Fruit fly (Drosophila melanogaster) whole organism, embryonic: Measurements from ENCODE around the gene CG1824.

Experiments
- Asciz ChIP-seq: fragments of 200-800 bp; sonication (Bioruptor generic); optimal IDR thresholded peaks from 2 replicates; lab custom pipeline; 2017; ENCODE audit warnings: missing biosample characterization, mild to moderate bottlenecking, missing genetic modification characterization, missing genetic modification reagents
- Bgb ChIP-seq: fragments of 200-800 bp; sonication (Bioruptor generic); IDR thresholded peaks from 2 replicates; pipeline ENCODE4 v1.3.6; 2022; ENCODE audit warnings: missing biosample characterization, missing genetic modification characterization; ENCODE audit not compliant: partially characterized antibody
- CG10209 ChIP-seq: fragments of 200-800 bp; sonication (Bioruptor generic); optimal IDR thresholded peaks from 3 replicates; lab custom pipeline; 2017; ENCODE audit warnings: missing biosample characterization, mild to moderate bottlenecking, missing genetic modification characterization, missing genetic modification reagents
- CG10267 ChIP-seq: fragments of 200-800 bp; sonication (Bioruptor generic); optimal IDR thresholded peaks from 2 replicates; lab custom pipeline; 2018; ENCODE audit warnings: missing biosample characterization, mild to moderate bottlenecking, missing genetic modification characterization, moderate library complexity
- CG11695 ChIP-seq: fragments of 200-800 bp; sonication (Bioruptor generic); IDR thresholded peaks from 3 replicates; pipeline ENCODE4 v1.3.6; 2022; ENCODE audit warnings: missing biosample characterization, missing genetic modification characterization
- CG13624 ChIP-seq: fragments of 200-800 bp; sonication (Bioruptor generic); optimal IDR thresholded peaks from 2 replicates; lab custom pipeline; 2016; ENCODE audit warnings: missing biosample characterization, missing genetic modification characterization
- CG15269 ChIP-seq: fragments of 200-800 bp; sonication (Bioruptor generic); optimal IDR thresholded peaks from 2 replicates; lab custom pipeline; 2018; ENCODE audit warnings: missing biosample characterization, mild to moderate bottlenecking, missing genetic modification characterization, moderate library complexity
- CG1647 ChIP-seq: fragments of 200-800 bp; sonication (Bioruptor generic); optimal IDR thresholded peaks from 3 replicates; lab custom pipeline; 2016; ENCODE audit warnings: missing biosample characterization, missing genetic modification characterization
- CG1832 ChIP-seq: fragments of 200-800 bp; sonication (Bioruptor generic); optimal IDR thresholded peaks from 2 replicates; lab custom pipeline; 2017; ENCODE audit warnings: missing biosample characterization, mild to moderate bottlenecking, missing genetic modification characterization, inconsistent platforms
- CG18476 ChIP-seq: fragments of 200-800 bp; sonication (Bioruptor generic); optimal IDR thresholded peaks from 2 replicates; lab custom pipeline; 2016; ENCODE audit warnings: missing biosample characterization, mild to moderate bottlenecking, missing genetic modification characterization
- CG2199 ChIP-seq: fragments of 200-800 bp; sonication (Bioruptor generic); IDR thresholded peaks from 3 replicates; pipeline ENCODE4 v1.3.6; 2022; ENCODE audit warnings: missing biosample characterization, missing genetic modification characterization
- CG3407 ChIP-seq: fragments of 200-800 bp; sonication (Bioruptor generic); optimal IDR thresholded peaks from 2 replicates; lab custom pipeline; 2018; ENCODE audit warnings: missing biosample characterization, mild to moderate bottlenecking, missing genetic modification characterization
- CG34422 ChIP-seq: fragments of 200-800 bp; sonication (Bioruptor generic); IDR thresholded peaks from 3 replicates; pipeline ENCODE4 v1.3.6; 2022; ENCODE audit warnings: missing biosample characterization, missing genetic modification characterization
- CG4820 ChIP-seq: fragments of 200-800 bp; sonication (Bioruptor generic); optimal IDR thresholded peaks from 3 replicates; lab custom pipeline; 2016; ENCODE audit warnings: missing biosample characterization, missing genetic modification characterization
- CG7372 ChIP-seq: fragments of 200-800 bp; sonication (Bioruptor generic); IDR thresholded peaks from 2 replicates; pipeline ENCODE4 v1.3.6; 2022; ENCODE audit warnings: missing biosample characterization, missing genetic modification characterization
- CG8089 ChIP-seq: fragments of 200-800 bp; sonication (Bioruptor generic); optimal IDR thresholded peaks from 3 replicates; lab custom pipeline; 2016; ENCODE audit warnings: missing biosample characterization, missing genetic modification characterization
- CG8359 ChIP-seq: fragments of 200-800 bp; sonication (Bioruptor generic); optimal IDR thresholded peaks from 2 replicates; lab custom pipeline; 2017; ENCODE audit warnings: missing biosample characterization, mild to moderate bottlenecking, missing genetic modification characterization, borderline replicate concordance
- CG9437 ChIP-seq: fragments of 200-800 bp; sonication (Bioruptor generic); optimal IDR thresholded peaks from 2 replicates; lab custom pipeline; 2018; ENCODE audit warnings: missing biosample characterization, mild to moderate bottlenecking, missing genetic modification characterization
- CG9817 ChIP-seq: fragments of 200-800 bp; sonication (Bioruptor generic); optimal IDR thresholded peaks from 2 replicates; lab custom pipeline; 2018; ENCODE audit warnings: missing biosample characterization, mild to moderate bottlenecking, missing genetic modification characterization, moderate library complexity
- CHES-1-like ChIP-seq: fragments of 200-800 bp; sonication (Bioruptor generic); optimal IDR thresholded peaks from 2 replicates; lab custom pipeline; 2016; ENCODE audit warnings: missing biosample characterization, missing genetic modification characterization
- D ChIP-seq, 2 experiments: fragments of 200-800 bp in 1 of 2; fragments of >200 bp in 1 of 2; sonication (Bioruptor generic) in 1 of 2; optimal IDR thresholded peaks; 2 replicates in 1 of 2; 3 replicates in 1 of 2; lab custom pipeline; 2017; ENCODE audit warnings: mild to moderate bottlenecking in 1 of 2, missing biosample characterization in 1 of 2, missing genetic modification characterization in 1 of 2, missing genetic modification reagents in 1 of 2
- Dad ChIP-seq: fragments of 200-800 bp; sonication (Bioruptor generic); optimal IDR thresholded peaks from 3 replicates; lab custom pipeline; 2016; ENCODE audit warnings: missing biosample characterization, missing genetic modification characterization
- Dip3 ChIP-seq: fragments of 200-800 bp; sonication (Bioruptor generic); optimal IDR thresholded peaks from 3 replicates; lab custom pipeline; 2016; ENCODE audit warnings: missing biosample characterization, missing genetic modification characterization
- Dll ChIP-seq: fragments of 200-800 bp; sonication (Bioruptor generic); IDR thresholded peaks from 4 replicates; pipeline ENCODE4 v1.3.6; 2022; ENCODE audit warnings: missing biosample characterization, missing genetic modification characterization; ENCODE audit not compliant: partially characterized antibody
- Elba2 ChIP-seq: fragments of 200-800 bp; sonication (Bioruptor generic); optimal IDR thresholded peaks from 3 replicates; lab custom pipeline; 2016; ENCODE audit warnings: missing biosample characterization, missing genetic modification characterization
- H2.0 ChIP-seq: fragments of 200-800 bp; sonication (Bioruptor generic); IDR thresholded peaks from 2 replicates; pipeline ENCODE4 v1.3.6; 2022; ENCODE audit warnings: missing biosample characterization, missing genetic modification characterization
- Hr78 ChIP-seq, 2 experiments: fragments of 200-800 bp in 1 of 2; fragments of >200 bp in 1 of 2; sonication (Bioruptor generic) in 1 of 2; optimal IDR thresholded peaks; 2 replicates each; lab custom pipeline; 2017 to 2019; ENCODE audit warnings: missing biosample characterization in 2 of 2, missing genetic modification characterization in 2 of 2, mild to moderate bottlenecking in 1 of 2, moderate library complexity in 1 of 2
- Neu2 ChIP-seq: fragments of 200-800 bp; sonication (Bioruptor generic); optimal IDR thresholded peaks from 3 replicates; lab custom pipeline; 2016; ENCODE audit warnings: missing biosample characterization, missing genetic modification characterization, borderline replicate concordance
- Taf1 ChIP-seq: fragments of 200-800 bp; sonication (Bioruptor generic); IDR thresholded peaks from 2 replicates; pipeline ENCODE4 v1.3.6; 2022; ENCODE audit warnings: missing biosample characterization, missing genetic modification characterization
- Tbp ChIP-seq: fragments of >200 bp; optimal IDR thresholded peaks from 2 replicates; lab custom pipeline; 2018; ENCODE audit warnings: missing biosample characterization, missing genetic modification characterization
- Xrp1 ChIP-seq: fragments of 200-800 bp; sonication (Bioruptor generic); IDR thresholded peaks from 2 replicates; pipeline ENCODE4 v1.3.6; 2022; ENCODE audit warnings: missing biosample characterization, missing genetic modification characterization
- bigmax ChIP-seq: fragments of 200-800 bp; sonication (Bioruptor generic); optimal IDR thresholded peaks from 2 replicates; lab custom pipeline; 2018; ENCODE audit warnings: missing biosample characterization, mild to moderate bottlenecking, missing genetic modification characterization
- cato ChIP-seq: fragments of 200-800 bp; sonication (Bioruptor generic); optimal IDR thresholded peaks from 2 replicates; lab custom pipeline; 2016; ENCODE audit warnings: missing biosample characterization, missing genetic modification characterization, borderline replicate concordance
- disco-r ChIP-seq: fragments of 200-800 bp; sonication (Bioruptor generic); optimal IDR thresholded peaks from 2 replicates; lab custom pipeline; 2016; ENCODE audit warnings: missing biosample characterization, missing genetic modification characterization
- fd102C ChIP-seq: fragments of 200-800 bp; sonication (Bioruptor generic); optimal IDR thresholded peaks from 2 replicates; lab custom pipeline; 2018; ENCODE audit warnings: missing biosample characterization, mild to moderate bottlenecking, missing genetic modification characterization, moderate library complexity
- fd3F ChIP-seq: fragments of 200-800 bp; sonication (Bioruptor generic); optimal IDR thresholded peaks from 2 replicates; lab custom pipeline; 2018; ENCODE audit warnings: missing biosample characterization, mild to moderate bottlenecking, missing genetic modification characterization, moderate library complexity
- fd96Cb ChIP-seq: fragments of 200-800 bp; sonication (Bioruptor generic); optimal IDR thresholded peaks from 2 replicates; lab custom pipeline; 2018; ENCODE audit warnings: missing biosample characterization, mild to moderate bottlenecking, missing genetic modification characterization, moderate library complexity
- jigr1 ChIP-seq: fragments of 200-800 bp; sonication (Bioruptor generic); IDR thresholded peaks from 3 replicates; pipeline ENCODE4 v1.3.6; 2022; ENCODE audit warnings: missing biosample characterization, missing genetic modification characterization
- jumu ChIP-seq: fragments of 200-800 bp; sonication (Bioruptor generic); optimal IDR thresholded peaks from 3 replicates; lab custom pipeline; 2016; ENCODE audit warnings: missing biosample characterization, missing genetic modification characterization
- lov ChIP-seq, 2 experiments: fragments of 200-800 bp in 1 of 2; fragments of >200 bp in 1 of 2; sonication (Bioruptor generic) in 1 of 2; IDR thresholded peaks in 1 of 2; optimal IDR thresholded peaks in 1 of 2; 2 replicates in 1 of 2; 3 replicates in 1 of 2; pipeline versions ENCODE4 v1.3.6 to Lab custom; 2017 to 2022; ENCODE audit warnings: missing biosample characterization in 1 of 2, missing genetic modification characterization in 1 of 2
- mirr ChIP-seq: fragments of 200-800 bp; sonication (Bioruptor generic); optimal IDR thresholded peaks from 3 replicates; lab custom pipeline; 2018; ENCODE audit warnings: missing biosample characterization, mild to moderate bottlenecking, missing genetic modification characterization
- oc ChIP-seq: fragments of 200-800 bp; sonication (Bioruptor generic); optimal IDR thresholded peaks from 2 replicates; lab custom pipeline; 2018; ENCODE audit warnings: missing biosample characterization, mild to moderate bottlenecking, missing genetic modification characterization, moderate library complexity
- pfk ChIP-seq: fragments of 200-800 bp; sonication (Bioruptor generic); optimal IDR thresholded peaks from 2 replicates; lab custom pipeline; 2018; ENCODE audit warnings: missing biosample characterization, mild to moderate bottlenecking, missing genetic modification characterization, moderate library complexity
- row ChIP-seq: fragments of 200-800 bp; sonication (Bioruptor generic); IDR thresholded peaks from 3 replicates; pipeline ENCODE4 v1.3.6; 2022; ENCODE audit warnings: missing biosample characterization, missing genetic modification characterization
- slou ChIP-seq: fragments of 200-800 bp; sonication (Bioruptor generic); optimal IDR thresholded peaks from 3 replicates; lab custom pipeline; 2016; ENCODE audit warnings: missing biosample characterization, missing genetic modification characterization
- sr ChIP-seq: fragments of 200-800 bp; sonication (Bioruptor generic); IDR thresholded peaks from 3 replicates; pipeline ENCODE4 v1.3.6; 2022; ENCODE audit warnings: missing biosample characterization, missing genetic modification characterization
- trem ChIP-seq: fragments of 200-800 bp; optimal IDR thresholded peaks from 3 replicates; lab custom pipeline; 2019; ENCODE audit warnings: missing biosample characterization, mild to moderate bottlenecking, missing genetic modification characterization, moderate library complexity
- wor ChIP-seq: fragments of 200-800 bp; sonication (Bioruptor generic); IDR thresholded peaks from 2 replicates; pipeline ENCODE4 v1.3.6; 2022; ENCODE audit warnings: missing biosample characterization, missing genetic modification characterization
- zen ChIP-seq: fragments of 200-800 bp; sonication (Bioruptor generic); optimal IDR thresholded peaks from 3 replicates; lab custom pipeline; 2018; ENCODE audit warnings: missing biosample characterization, mild to moderate bottlenecking, missing genetic modification characterization, moderate library complexity

CG1824 gene

dm6 chrX:12567663-12568062 is 27.8 kb downstream of the CG1824 start (continued):
- no peak for TF ChIP-seq jumu (GFP tag; lab: Kevin White, UChicago)
- TF ChIP-seq D (optimal IDR thresholded peaks at IDR 0.05; lab: Kevin White, UChicago): no peak
- peak; percentile 62 for TF ChIP-seq D (GFP tag; optimal IDR thresholded peaks at IDR 0.05; lab: Kevin White, UChicago)
- TF ChIP-seq CHES-1-like (GFP tag; lab: Kevin White, UChicago): no peak
- no peak for TF ChIP-seq zen (tag; lab: Kevin White, UChicago)
- no peak for TF ChIP-seq CG1647 (GFP tag; lab: Kevin White, UChicago)
- TF ChIP-seq CG34422: peak; percentile 68
- peak; percentile 75 for TF ChIP-seq CG10209
- TF ChIP-seq CG8089 (GFP tag; lab: Kevin White, UChicago): no peak
- no peak for TF ChIP-seq Dad (GFP tag; lab: Kevin White, UChicago)
- peak; percentile 43 for TF ChIP-seq trem (tag; lab: Kevin White, UChicago)
- peak; percentile 91 for TF ChIP-seq CG15269 (tag; lab: Kevin White, UChicago)
- peak; percentile 65 for TF ChIP-seq CG7372 (GFP tag; lab: Robert Waterston, UW)
- peak; percentile 66 for TF ChIP-seq Asciz
- TF ChIP-seq CG18476 (GFP tag; lab: Kevin White, UChicago): peak; percentile 8
- peak; percentile 82 for TF ChIP-seq CG9817
- TF ChIP-seq CG11695: peak; percentile 81
- TF ChIP-seq row (GFP tag; lab: Robert Waterston, UW): peak; percentile 84
- peak; percentile 81 for TF ChIP-seq Xrp1 (GFP tag; lab: Robert Waterston, UW)
- peak; percentile 37 for TF ChIP-seq cato (GFP tag; lab: Kevin White, UChicago)
- TF ChIP-seq sr (GFP tag; lab: Robert Waterston, UW): no peak; the same call in 2 of the 3 replicates
- TF ChIP-seq disco-r (GFP tag; lab: Kevin White, UChicago): no peak
- TF ChIP-seq CG1832 (GFP tag; lab: Kevin White, UChicago): no peak
- no peak for TF ChIP-seq lov (optimal IDR thresholded peaks at IDR 0.05; lab: Kevin White, UChicago)
- TF ChIP-seq lov (GFP tag; IDR thresholded peaks at IDR 0.05; lab: Robert Waterston, UW): no peak
- TF ChIP-seq mirr (GFP tag; lab: Kevin White, UChicago): no peak
- TF ChIP-seq fd3F (GFP tag; lab: Kevin White, UChicago): peak; percentile 85
- no peak for TF ChIP-seq Bgb
- TF ChIP-seq Dip3: no peak
- peak; percentile 37; the same call in 1 of the 2 replicates for TF ChIP-seq Taf1 (GFP tag; lab: Robert Waterston, UW)
- peak; percentile 78 for TF ChIP-seq oc (tag; lab: Kevin White, UChicago)
- peak; percentile 62 for TF ChIP-seq H2.0
- no peak for TF ChIP-seq CG13624
- TF ChIP-seq Neu2: no peak
- TF ChIP-seq Tbp: no peak
- TF ChIP-seq Hr78 (GFP tag; optimal IDR thresholded peaks at IDR 0.05; lab: Kevin White, UChicago): no peak
- TF ChIP-seq fd96Cb: peak; percentile 72
- peak; percentile 70 for TF ChIP-seq CG10267 (tag; lab: Kevin White, UChicago)
- TF ChIP-seq CG4820 (GFP tag; lab: Kevin White, UChicago): peak; percentile 25
- no peak for TF ChIP-seq Elba2 (GFP tag; lab: Kevin White, UChicago)
- TF ChIP-seq CG8359: no peak
- TF ChIP-seq jigr1 (GFP tag; lab: Robert Waterston, UW): no peak
- TF ChIP-seq Dll (GFP tag; lab: Robert Waterston, UW): no peak
- TF ChIP-seq wor (GFP tag; lab: Robert Waterston, UW): 0 out of 2 replicates have a peak, but pooled peaks have one; percentile 25
- TF ChIP-seq fd102C (GFP tag; lab: Kevin White, UChicago): no peak
- TF ChIP-seq slou (GFP tag; lab: Kevin White, UChicago): peak; percentile 55
- peak; percentile 44 for TF ChIP-seq CG3407
- TF ChIP-seq CG9437 (GFP tag; lab: Kevin White, UChicago): peak; percentile 52
- no peak for TF ChIP-seq bigmax
- TF ChIP-seq CG2199: no peak
- peak; percentile 24 for TF ChIP-seq pfk (GFP tag; lab: Kevin White, UChicago)
